Worm (Caenorhabditis elegans) whole organism, L3 larva: ENCODE results near the gene K02D3.2.

ENCODE experiments used
- R02D3.7 ChIP-seq: fragments of 150-350 bp; optimal IDR thresholded peaks from 2 replicates; lab custom pipeline; 2014; ENCODE audit warnings: missing biosample characterization, missing genetic modification characterization
- lin-15B ChIP-seq: fragments of 150-350 bp; optimal IDR thresholded peaks from 2 replicates; lab custom pipeline; 2014; ENCODE audit warnings: missing biosample characterization, missing genetic modification characterization

DNA sequence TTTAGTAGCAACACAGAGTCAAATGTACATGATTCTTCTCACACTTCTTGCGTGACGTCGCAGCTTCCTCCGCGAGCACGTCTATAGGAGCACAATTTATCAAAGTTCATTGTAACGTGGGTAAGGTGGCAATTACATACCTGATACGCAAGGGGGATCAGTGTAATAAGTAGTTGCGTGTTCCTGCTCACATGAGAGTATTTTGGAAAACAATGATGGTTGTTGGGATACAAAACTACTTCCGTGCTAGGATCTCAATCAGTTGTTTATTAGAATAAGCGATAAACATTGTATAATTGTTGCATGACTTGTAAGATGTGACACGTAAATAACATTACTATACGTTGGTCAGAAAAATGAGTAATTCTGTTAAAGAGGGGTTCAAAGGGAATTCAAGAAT lies 1.2 kb upstream of the K02D3.2 start:
- no peak for TF ChIP-seq lin-15B
- no peak for TF ChIP-seq R02D3.7
